Fruit fly (Drosophila melanogaster) whole organism: ENCODE data around the gene CG33252.

ENCODE experiments used
- CG8478 ChIP-seq: fragments of >200 bp; optimal IDR thresholded peaks from 2 replicates; lab custom pipeline; 2018; ENCODE audit warnings: inconsistent platforms
- Dll ChIP-seq: fragments of >200 bp; optimal IDR thresholded peaks from 2 replicates; lab custom pipeline; 2017
- EcR ChIP-seq, 2 experiments: fragments of >200 bp; optimal IDR thresholded peaks; 2 replicates each; lab custom pipeline; 2017; ENCODE audit warnings: missing biosample characterization in 2 of 2, missing genetic modification characterization in 2 of 2, missing genetic modification reagents in 2 of 2
- pan ChIP-seq: fragments of >200 bp; optimal IDR thresholded peaks from 2 replicates; lab custom pipeline; 2017
- psq ChIP-seq: fragments of >200 bp; optimal IDR thresholded peaks from 2 replicates; lab custom pipeline; 2017
- usp ChIP-seq: fragments of >200 bp; optimal IDR thresholded peaks from 2 replicates; lab custom pipeline; 2017; ENCODE audit warnings: missing biosample characterization, missing genetic modification characterization, mixed read lengths

- TF ChIP-seq CG8478 (no peak), EcR (GFP tag; optimal IDR thresholded peaks at IDR 0.05; lab: Kevin White, UChicago) (no peak), psq (lab: Kevin White, UChicago) (no peak), usp (GFP tag; lab: Kevin White, UChicago) (no peak), pan (lab: Kevin White, UChicago) (no peak), Dll (lab: Kevin White, UChicago) (no peak)
Observed at dm6 chrX:16876425-16876824, 20.6 kb downstream of the CG33252 start, which contains the start of gene CG13003.
